Worm (Caenorhabditis elegans) whole organism, early embryonic: ENCODE measurements around the gene sre-49.

Source experiments
- ama-1 ChIP-seq: fragments of 150-350 bp; optimal IDR thresholded peaks from 2 replicates; lab custom pipeline; 2014
- flt-1 ChIP-seq: fragments of 200-800 bp; sonication (Bioruptor generic); IDR thresholded peaks from 2 replicates; pipeline ENCODE4 v1.3.6; 2022; ENCODE audit warnings: missing genetic modification characterization, missing compliant biosample characterization
- tbx-37 ChIP-seq: fragments of 200-800 bp; sonication (Bioruptor generic); conservative IDR thresholded peaks from 2 replicates; pipeline ENCODE4 v1.3.6; 2022; ENCODE audit warnings: missing genetic modification reagents, missing genetic modification characterization, missing compliant biosample characterization

- TF ChIP-seq tbx-37 (GFP tag; lab: Robert Waterston, UW) (no peak), flt-1 (GFP tag; lab: Robert Waterston, UW) (no peak), ama-1 (lab: Kevin White, UChicago) (no peak)
Observed at ce11 chrII:12335430-12335829, 16.8 kb downstream of the sre-49 start, which contains the start of gene sre-52.
